Fruit fly (Drosophila melanogaster) whole organism: ENCODE results near the gene CG31642.
A peak's percentile ranks its signal among the peaks of the same experiment; 100 is the strongest.

Experiments used
- CG8478 ChIP-seq: fragments of >200 bp; optimal IDR thresholded peaks from 2 replicates; lab custom pipeline; 2018; ENCODE audit warnings: inconsistent platforms
- Dll ChIP-seq: fragments of >200 bp; optimal IDR thresholded peaks from 2 replicates; lab custom pipeline; 2017
- EcR ChIP-seq, 2 experiments: fragments of >200 bp; optimal IDR thresholded peaks; 2 replicates each; lab custom pipeline; 2017; ENCODE audit warnings: missing biosample characterization in 2 of 2, missing genetic modification characterization in 2 of 2, missing genetic modification reagents in 2 of 2
- pan ChIP-seq: fragments of >200 bp; optimal IDR thresholded peaks from 2 replicates; lab custom pipeline; 2017
- psq ChIP-seq: fragments of >200 bp; optimal IDR thresholded peaks from 2 replicates; lab custom pipeline; 2017
- usp ChIP-seq: fragments of >200 bp; optimal IDR thresholded peaks from 2 replicates; lab custom pipeline; 2017; ENCODE audit warnings: missing biosample characterization, missing genetic modification characterization, mixed read lengths

Gene CG31642

DNA sequence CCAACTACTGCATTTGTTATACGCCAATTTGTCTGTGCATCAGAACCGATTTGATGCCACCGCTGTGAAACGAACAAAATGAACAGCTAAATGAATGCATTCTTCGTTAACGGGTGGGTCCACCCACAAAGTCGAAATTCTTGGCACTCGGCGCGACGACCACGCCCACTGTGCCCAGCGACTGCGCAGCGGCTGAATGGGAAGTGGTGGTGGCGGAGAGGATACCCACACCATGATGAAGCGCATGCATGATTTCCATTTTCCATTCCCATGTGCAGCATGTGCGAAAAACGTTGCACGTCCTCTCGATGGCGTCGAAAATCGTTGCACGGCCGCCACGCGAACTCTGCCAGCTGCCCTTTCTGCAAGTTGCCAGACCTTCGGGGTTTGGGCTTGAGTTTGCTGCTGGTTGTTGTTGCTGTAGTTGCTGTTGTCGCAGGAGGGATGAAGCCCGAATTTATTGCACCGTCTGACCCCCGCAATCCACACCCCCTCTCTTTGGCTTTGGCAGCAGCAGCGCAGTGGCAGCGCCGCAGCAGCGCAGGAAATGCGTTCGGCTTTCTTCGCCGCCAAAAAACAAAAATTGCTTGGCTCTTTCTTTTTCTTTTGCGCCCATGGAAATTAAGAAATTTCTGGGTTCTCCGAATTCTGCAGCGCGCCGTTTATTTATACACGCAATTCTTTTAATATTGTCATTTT, 37.0 kb upstream of the CG31642 start:
- TF ChIP-seq CG8478 (lab: Kevin White, UChicago) (no peak), Dll (lab: Kevin White, UChicago) (no peak), psq (no peak), pan (lab: Kevin White, UChicago) (no peak), usp (GFP tag; lab: Kevin White, UChicago) (no peak), EcR (GFP tag; optimal IDR thresholded peaks at IDR 0.05; lab: Kevin White, UChicago) (peak in 1 of 2 experiments; percentile 71)

DNA sequence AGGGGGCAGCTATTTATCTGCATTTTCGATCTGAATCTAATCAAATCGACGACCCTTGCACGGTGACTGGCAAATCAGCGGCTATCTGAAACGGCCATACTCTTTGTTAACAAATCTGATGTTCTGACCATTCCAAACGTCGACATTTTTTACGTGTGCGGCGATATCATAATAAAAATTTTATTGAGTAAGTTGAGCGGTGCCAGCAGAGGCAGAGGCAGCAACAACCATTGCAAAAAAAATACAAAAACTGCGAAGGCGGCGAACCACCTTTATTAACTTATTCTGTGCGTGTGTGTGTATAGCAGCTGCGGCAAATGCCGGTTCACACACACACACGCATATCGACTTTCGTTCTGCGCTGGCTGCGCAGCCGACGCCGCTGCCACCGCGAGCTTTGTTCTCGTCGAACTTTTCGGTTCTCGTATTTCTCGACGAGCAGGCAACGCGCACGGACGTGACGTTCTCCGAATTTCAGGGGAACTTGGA, 36.1 kb upstream of the CG31642 start, which contains the start of gene Kr-h1:
Gene Kr-h1 (plus strand): TSS at position 447 of the 489 bp plus-strand sequence.
- TF ChIP-seq usp (GFP tag; lab: Kevin White, UChicago) (no peak), Dll (lab: Kevin White, UChicago) (no peak), psq (no peak), EcR (GFP tag; optimal IDR thresholded peaks at IDR 0.05; lab: Kevin White, UChicago) (no peak), pan (lab: Kevin White, UChicago) (no peak), CG8478 (lab: Kevin White, UChicago) (no peak)

DNA sequence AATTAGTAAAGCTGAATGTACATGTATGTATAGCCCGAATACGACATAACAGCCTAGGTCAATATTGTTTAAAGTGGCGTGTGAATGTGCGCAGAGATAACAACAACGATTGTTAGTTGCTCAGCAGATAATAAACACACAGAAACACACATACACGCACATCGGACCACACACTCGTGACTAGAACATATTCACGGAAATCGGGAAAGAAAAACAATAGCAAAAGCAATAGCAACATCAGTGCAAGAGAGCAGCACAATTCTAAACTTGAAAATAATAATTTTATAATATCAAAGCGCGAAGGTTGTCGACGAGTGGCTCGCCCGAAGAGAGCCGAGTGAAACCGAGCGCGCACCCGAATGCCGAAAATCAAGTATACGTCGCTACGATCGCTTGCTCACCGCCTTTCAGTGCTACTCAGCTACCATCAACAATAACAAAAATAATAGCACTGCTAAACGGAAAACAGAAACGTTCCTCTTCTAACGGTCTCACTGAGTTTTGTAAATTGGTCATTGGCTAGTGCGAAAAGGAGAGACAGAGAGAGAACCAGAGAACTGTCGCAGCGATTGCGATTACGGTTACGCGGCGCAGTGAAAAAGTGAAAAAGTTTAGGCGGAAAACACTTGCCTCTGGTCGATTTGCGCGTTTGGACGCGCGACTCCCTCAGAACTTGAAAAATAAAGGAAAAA, 35.2 kb upstream of the CG31642 start:
- no peak for TF ChIP-seq CG8478 (lab: Kevin White, UChicago)

DNA sequence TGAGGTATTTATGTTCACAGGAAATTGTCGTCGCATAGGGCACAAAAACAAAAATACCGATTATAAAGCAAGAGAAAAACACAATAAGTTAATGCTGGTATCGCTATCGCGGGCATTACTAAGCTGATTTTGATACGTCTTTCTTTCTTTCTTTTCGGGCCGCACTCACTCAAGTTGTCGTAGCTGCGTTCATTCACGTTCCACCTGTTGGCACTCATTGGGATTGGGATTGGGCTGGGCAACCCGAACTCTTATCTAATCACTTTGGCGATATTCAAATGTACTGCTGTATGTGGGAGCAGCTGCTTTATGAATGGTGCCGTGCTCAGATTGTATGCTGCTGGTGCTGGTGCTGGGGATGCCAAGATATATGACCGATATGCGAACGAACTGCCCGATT, 33.6 kb upstream of the CG31642 start:
- no peak for TF ChIP-seq usp (GFP tag; lab: Kevin White, UChicago)
- no peak for TF ChIP-seq EcR (GFP tag; optimal IDR thresholded peaks at IDR 0.05; lab: Kevin White, UChicago)
- no peak for TF ChIP-seq Dll (lab: Kevin White, UChicago)
- no peak for TF ChIP-seq pan (lab: Kevin White, UChicago)
- no peak for TF ChIP-seq psq
- TF ChIP-seq CG8478 (lab: Kevin White, UChicago): no peak

DNA sequence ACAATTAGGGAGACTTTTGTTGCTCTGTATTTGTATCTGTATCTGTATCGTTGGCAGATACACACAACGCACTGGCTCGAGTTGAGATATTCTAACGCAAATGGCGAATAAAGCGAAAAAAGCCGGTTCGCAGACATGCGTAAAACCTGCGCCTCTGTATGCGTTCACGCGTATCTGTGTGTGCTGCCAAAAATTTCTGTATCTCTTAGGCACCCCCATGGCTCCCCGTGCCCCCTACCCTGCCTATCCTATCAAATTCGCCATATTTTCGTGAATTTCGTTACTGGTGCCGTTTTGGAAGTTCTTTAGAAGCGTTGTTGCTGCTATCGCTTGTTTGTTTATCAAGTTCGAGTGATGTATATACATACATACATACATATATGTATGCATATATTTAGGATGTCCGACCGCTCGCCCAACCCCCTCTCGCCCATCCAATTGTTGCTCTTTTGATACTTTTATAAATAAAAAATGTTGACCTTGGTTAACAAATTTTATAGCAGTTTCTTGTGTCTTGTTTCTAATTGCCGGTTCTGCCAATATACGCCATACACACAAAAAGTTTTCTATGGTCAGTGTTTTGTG, 32.5 kb upstream of the CG31642 start:
- no peak for TF ChIP-seq pan (lab: Kevin White, UChicago)
- no peak for TF ChIP-seq CG8478 (lab: Kevin White, UChicago)
- no peak for TF ChIP-seq Dll (lab: Kevin White, UChicago)
- no peak for TF ChIP-seq usp (GFP tag; lab: Kevin White, UChicago)
- no peak for TF ChIP-seq EcR (GFP tag; optimal IDR thresholded peaks at IDR 0.05; lab: Kevin White, UChicago)
- no peak for TF ChIP-seq psq

DNA sequence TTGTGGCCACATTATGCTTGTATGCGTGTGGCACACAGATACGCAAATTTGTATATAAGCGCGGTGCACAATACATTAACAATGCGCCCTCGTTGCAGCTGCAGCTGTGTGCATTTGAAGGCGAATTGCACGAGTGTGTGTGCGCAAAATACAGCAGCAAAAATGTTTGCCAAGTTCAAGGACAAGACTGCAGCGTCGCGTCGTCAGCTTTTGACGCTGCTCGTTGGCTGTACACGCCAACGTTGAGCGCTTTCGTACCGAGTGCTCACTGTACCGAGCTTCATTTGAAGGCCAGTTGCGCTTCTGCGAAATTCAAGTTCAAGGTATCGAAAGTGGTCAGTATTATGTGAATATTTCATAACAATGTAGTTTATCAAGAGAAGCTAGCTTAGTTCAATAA, 31.5 kb upstream of the CG31642 start:
- TF ChIP-seq Dll (lab: Kevin White, UChicago): no peak
- no peak for TF ChIP-seq pan (lab: Kevin White, UChicago)
- TF ChIP-seq usp (GFP tag; lab: Kevin White, UChicago): no peak
- TF ChIP-seq EcR (GFP tag; optimal IDR thresholded peaks at IDR 0.05; lab: Kevin White, UChicago): no peak
- no peak for TF ChIP-seq CG8478 (lab: Kevin White, UChicago)
- TF ChIP-seq psq: no peak

DNA sequence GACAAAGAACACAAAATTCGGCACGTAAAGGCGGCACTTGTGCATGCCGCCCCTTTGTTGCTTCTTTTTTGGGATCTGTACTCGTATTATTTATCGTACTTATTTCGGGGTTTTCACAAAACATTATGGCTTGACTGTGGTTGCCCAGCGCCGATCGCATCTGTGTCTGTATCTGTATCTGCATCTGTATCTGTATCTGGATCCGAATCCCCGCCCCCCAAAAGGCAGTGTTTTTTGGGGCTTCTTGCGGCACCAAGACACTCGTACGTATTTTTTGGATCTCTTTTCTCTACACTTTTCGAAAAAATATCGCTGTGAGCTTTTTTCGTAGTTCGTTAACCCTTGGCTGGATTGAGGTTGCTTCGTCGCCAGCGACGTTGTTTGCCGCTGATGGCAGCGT, 30.6 kb upstream of the CG31642 start:
- no peak for TF ChIP-seq usp (GFP tag; lab: Kevin White, UChicago)
- no peak for TF ChIP-seq pan (lab: Kevin White, UChicago)
- TF ChIP-seq EcR (GFP tag; optimal IDR thresholded peaks at IDR 0.05; lab: Kevin White, UChicago): peak in 1 of 2 experiments; percentile 55
- TF ChIP-seq CG8478 (lab: Kevin White, UChicago): no peak
- no peak for TF ChIP-seq Dll (lab: Kevin White, UChicago)

DNA sequence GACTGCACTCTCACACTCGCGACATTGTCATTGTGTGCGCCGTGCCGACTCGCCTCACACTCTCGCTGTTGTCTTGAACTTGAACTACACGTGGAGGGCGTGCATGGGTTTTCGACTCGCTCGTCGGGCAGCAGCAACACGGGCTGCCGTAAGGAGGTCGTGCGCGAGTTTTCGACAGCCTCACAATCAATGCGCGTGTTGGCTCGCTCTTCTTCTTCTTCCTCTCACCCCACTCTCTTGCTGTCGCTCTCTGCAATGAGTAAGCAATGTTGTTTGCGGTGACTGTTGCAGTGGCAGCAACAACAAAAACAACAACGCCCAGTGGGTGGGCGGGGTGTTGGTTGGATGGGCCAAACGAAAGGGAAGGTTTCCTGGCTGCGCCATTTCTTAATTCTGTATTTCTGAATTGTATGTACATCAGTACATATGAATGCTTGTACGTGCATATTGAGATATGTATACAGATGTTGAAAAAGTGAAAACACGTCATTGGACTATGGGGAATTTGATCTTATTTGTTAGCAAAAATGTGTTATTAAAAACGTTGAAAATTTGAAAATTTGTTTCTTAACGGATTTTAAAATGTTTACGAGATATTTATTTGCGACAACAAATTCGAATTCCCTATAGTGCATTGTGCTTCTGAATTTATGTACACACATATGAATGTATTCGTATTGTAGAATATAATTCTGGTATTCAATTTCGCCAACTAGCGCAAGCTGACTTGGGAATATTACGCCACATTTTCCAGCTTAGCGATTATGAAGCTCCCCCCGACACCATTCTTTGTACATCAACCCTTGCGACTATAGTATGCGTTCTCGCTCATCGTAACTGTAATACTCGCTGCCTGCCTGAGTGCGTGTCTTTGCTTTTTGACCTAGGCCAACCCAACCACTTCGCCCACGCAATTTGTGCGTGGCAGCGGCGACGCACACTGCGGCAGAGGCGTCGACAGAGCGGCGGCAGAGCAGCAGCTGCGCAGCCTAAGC, 29.6 kb upstream of the CG31642 start:
- TF ChIP-seq CG8478 (lab: Kevin White, UChicago) (no peak), pan (lab: Kevin White, UChicago) (no peak), usp (GFP tag; lab: Kevin White, UChicago) (no peak), EcR (GFP tag; optimal IDR thresholded peaks at IDR 0.05; lab: Kevin White, UChicago) (peak; percentile 92 to 97), Dll (lab: Kevin White, UChicago) (peak; percentile 90), psq (no peak)

DNA sequence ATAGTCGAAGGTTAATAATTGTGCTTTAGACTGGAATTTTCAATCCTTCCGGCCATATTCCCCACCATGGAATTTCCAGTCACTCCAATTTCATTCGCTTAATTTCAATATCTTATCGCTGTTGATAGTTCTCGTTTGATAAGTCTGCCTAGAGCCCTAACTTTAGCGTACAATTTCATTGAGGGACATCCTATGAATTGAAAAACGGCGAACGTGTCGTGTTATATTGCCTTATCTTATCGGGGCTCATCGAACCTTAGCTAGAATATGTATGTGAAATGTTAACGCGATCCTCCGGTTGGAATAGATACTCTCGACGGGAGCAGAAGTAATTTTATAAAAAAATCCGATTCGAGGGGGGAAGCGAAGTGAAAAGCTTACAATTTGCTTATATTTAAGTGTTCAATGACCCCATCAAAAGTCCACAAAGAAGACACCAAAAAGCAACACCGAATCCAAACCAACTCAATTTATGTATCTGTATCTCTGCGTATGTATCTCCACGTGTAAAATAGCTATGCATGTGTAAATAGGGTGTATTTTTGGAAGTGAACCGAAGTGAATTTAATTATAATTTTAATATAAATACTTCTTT, 28.6 kb upstream of the CG31642 start:
- TF ChIP-seq usp (GFP tag; lab: Kevin White, UChicago) (no peak), pan (lab: Kevin White, UChicago) (no peak), CG8478 (lab: Kevin White, UChicago) (no peak), Dll (lab: Kevin White, UChicago) (no peak)

DNA sequence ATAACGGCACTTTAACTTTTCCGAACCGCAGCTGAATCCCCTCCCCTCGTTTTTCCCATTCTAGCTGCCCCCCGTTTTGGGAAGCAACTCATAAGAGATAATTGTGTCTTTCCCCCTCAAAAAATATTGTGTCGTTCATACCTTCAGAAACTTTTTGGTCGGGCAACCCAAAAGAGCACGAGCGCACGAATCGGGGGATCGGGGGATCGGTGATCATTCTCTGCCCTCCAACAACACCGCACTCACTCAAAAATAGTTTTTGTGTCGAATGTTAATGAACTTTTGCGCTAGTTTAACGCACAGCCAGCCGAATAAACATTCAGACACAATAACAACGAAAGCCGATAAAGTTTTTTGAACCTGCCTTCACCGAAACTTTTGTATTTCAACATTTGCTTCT, 27.9 kb upstream of the CG31642 start:
- no peak for TF ChIP-seq pan (lab: Kevin White, UChicago)
- no peak for TF ChIP-seq EcR (GFP tag; optimal IDR thresholded peaks at IDR 0.05; lab: Kevin White, UChicago)
- no peak for TF ChIP-seq psq
- no peak for TF ChIP-seq Dll (lab: Kevin White, UChicago)
- no peak for TF ChIP-seq CG8478 (lab: Kevin White, UChicago)
- no peak for TF ChIP-seq usp (GFP tag; lab: Kevin White, UChicago)
